Worm (Caenorhabditis elegans): Measurements from ENCODE around the gene R151.2.

DNA sequence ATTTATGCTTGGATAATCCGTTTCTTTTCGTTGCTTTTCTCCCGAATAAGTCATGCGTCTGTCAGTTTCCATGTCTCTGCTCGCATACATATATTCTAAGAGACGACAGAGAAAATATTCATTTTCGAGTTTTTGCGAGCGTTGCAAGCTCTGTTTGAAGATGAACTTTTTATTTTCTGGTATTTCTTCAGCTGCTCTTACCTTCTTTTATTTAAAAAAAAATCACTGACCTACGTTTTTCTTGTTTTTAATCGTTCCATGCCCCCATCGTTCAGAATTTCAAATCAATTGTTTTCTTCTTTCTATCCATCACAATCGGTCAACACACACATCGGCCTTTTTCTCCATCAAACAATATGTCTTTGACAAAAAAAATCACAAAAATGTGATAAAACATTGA is 719 bp downstream of the R151.2 start:
- TF ChIP-seq zfp-2 (tag; optimal IDR thresholded peaks at IDR 0.05): no peak
- TF ChIP-seq lim-7 (GFP tag; IDR thresholded peaks at IDR 0.05): no peak
- TF ChIP-seq nhr-25 (tag; optimal IDR thresholded peaks at IDR 0.05; ENCODE audit: borderline replicate concordance, insufficient read depth): no peak
- no peak for TF ChIP-seq nhr-10 (tag; optimal IDR thresholded peaks at IDR 0.05)
- TF ChIP-seq pqm-1 (tag; optimal IDR thresholded peaks at IDR 0.05): no peak
- TF ChIP-seq ces-1 (GFP tag; optimal IDR thresholded peaks at IDR 0.05): no peak
- no peak for TF ChIP-seq unc-39 (tag; optimal IDR thresholded peaks at IDR 0.05)
- no peak for TF ChIP-seq F10B5.3 (tag; optimal IDR thresholded peaks at IDR 0.05)
- TF ChIP-seq rbr-2 (tag; optimal IDR thresholded peaks at IDR 0.05): no peak
- TF ChIP-seq fkh-10 (GFP tag; optimal IDR thresholded peaks at IDR 0.05): no peak
- TF ChIP-seq nhr-76 (tag; optimal IDR thresholded peaks at IDR 0.05): no peak
- TF ChIP-seq nhr-48 (tag; optimal IDR thresholded peaks at IDR 0.05): no peak
- no peak for TF ChIP-seq ceh-44 (GFP tag; IDR thresholded peaks at IDR 0.05)
- no peak for TF ChIP-seq lin-39 (tag; optimal IDR thresholded peaks at IDR 0.05)
